Worm (Caenorhabditis elegans): Measurements from ENCODE around the gene msp-53.

ce11 chrIV:5031346-5031745 lies 33.5 kb downstream of the msp-53 start:
- no peak for TF ChIP-seq klf-2 (GFP tag; conservative IDR thresholded peaks at IDR 0.05)
- no peak for TF ChIP-seq med-1 (GFP tag; optimal IDR thresholded peaks at IDR 0.05; ENCODE audit: insufficient read depth)
- no peak for TF ChIP-seq ztf-29 (GFP tag; IDR thresholded peaks at IDR 0.05)
- no peak for TF ChIP-seq flt-1 (GFP tag; IDR thresholded peaks at IDR 0.05)

Data from whole organism, midembryonic.